Fruit fly (Drosophila melanogaster) whole organism, embryonic: ENCODE data around the gene CG13000.

ENCODE experiments used
- Ada2b ChIP-seq: fragments of 200-800 bp; sonication (Bioruptor generic); IDR thresholded peaks from 2 replicates; pipeline ENCODE4 v1.3.6; 2022; ENCODE audit warnings: missing biosample characterization, missing genetic modification characterization
- CG10366 ChIP-seq: fragments of 200-800 bp; sonication (Bioruptor generic); IDR thresholded peaks from 2 replicates; pipeline ENCODE4 v1.3.6; 2022; ENCODE audit warnings: missing biosample characterization, missing genetic modification characterization
- CG10462 ChIP-seq: fragments of 200-800 bp; sonication (Bioruptor generic); optimal IDR thresholded peaks from 2 replicates; lab custom pipeline; 2016; ENCODE audit warnings: missing biosample characterization, missing genetic modification characterization
- CG11085 ChIP-seq: fragments of 200-800 bp; sonication (Bioruptor generic); IDR thresholded peaks from 2 replicates; pipeline ENCODE4 v1.3.6; 2022; ENCODE audit warnings: missing biosample characterization, missing genetic modification characterization
- CG11247 ChIP-seq: fragments of 200-800 bp; sonication (Bioruptor generic); IDR thresholded peaks from 2 replicates; pipeline ENCODE4 v1.3.6; 2022; ENCODE audit warnings: missing biosample characterization, missing genetic modification characterization
- CG12071 ChIP-seq: fragments of 200-800 bp; sonication (Bioruptor generic); optimal IDR thresholded peaks from 3 replicates; lab custom pipeline; 2018; ENCODE audit warnings: missing biosample characterization, mild to moderate bottlenecking, missing genetic modification characterization
- CG12942 ChIP-seq: fragments of 200-800 bp; sonication (Bioruptor generic); optimal IDR thresholded peaks from 3 replicates; lab custom pipeline; 2016; ENCODE audit warnings: missing biosample characterization, missing genetic modification characterization
- CG15011 ChIP-seq: fragments of 200-800 bp; sonication (Bioruptor generic); optimal IDR thresholded peaks from 3 replicates; lab custom pipeline; 2018; ENCODE audit warnings: missing biosample characterization, mild to moderate bottlenecking, missing genetic modification characterization
- CG17829 ChIP-seq: fragments of 200-800 bp; optimal IDR thresholded peaks from 2 replicates; lab custom pipeline; 2019; ENCODE audit warnings: missing biosample characterization, mild to moderate bottlenecking, missing genetic modification characterization, moderate library complexity
- CG18011 ChIP-seq: fragments of 200-800 bp; sonication (Bioruptor generic); optimal IDR thresholded peaks from 2 replicates; lab custom pipeline; 2017; ENCODE audit warnings: missing biosample characterization, missing genetic modification characterization, mild to moderate bottlenecking, moderate library complexity, missing genotype
- CG2120 ChIP-seq: fragments of 200-800 bp; sonication (Bioruptor generic); optimal IDR thresholded peaks from 3 replicates; lab custom pipeline; 2016; ENCODE audit warnings: missing biosample characterization, missing genetic modification characterization
- CG2875 ChIP-seq: fragments of 200-800 bp; sonication (Bioruptor generic); optimal IDR thresholded peaks from 2 replicates; lab custom pipeline; 2017; ENCODE audit warnings: missing biosample characterization, mild to moderate bottlenecking, missing genetic modification characterization, missing genetic modification reagents
- CG3726 ChIP-seq: fragments of 200-800 bp; sonication (Bioruptor generic); IDR thresholded peaks from 3 replicates; pipeline ENCODE4, ENCODE4 v1.3.6; 2022; ENCODE audit warnings: missing biosample characterization, missing genetic modification characterization
- CG3995 ChIP-seq: fragments of 200-800 bp; sonication (Bioruptor generic); optimal IDR thresholded peaks from 3 replicates; lab custom pipeline; 2016; ENCODE audit warnings: missing biosample characterization, missing genetic modification characterization
- CG42726 ChIP-seq: fragments of 200-800 bp; sonication (Bioruptor generic); IDR thresholded peaks from 2 replicates; pipeline ENCODE4 v1.3.6; 2022; ENCODE audit warnings: missing biosample characterization, missing genetic modification characterization; ENCODE audit not compliant: partially characterized antibody
- CG4282 ChIP-seq: fragments of 200-800 bp; sonication (Bioruptor generic); optimal IDR thresholded peaks from 2 replicates; lab custom pipeline; 2016; ENCODE audit warnings: missing biosample characterization, missing genetic modification characterization
- CG5953 ChIP-seq: fragments of 200-800 bp; sonication (Bioruptor generic); IDR thresholded peaks from 2 replicates; pipeline ENCODE4 v1.3.6; 2022; ENCODE audit warnings: missing biosample characterization, missing genetic modification characterization
- CG7556 ChIP-seq: fragments of 200-800 bp; sonication (Bioruptor generic); optimal IDR thresholded peaks from 2 replicates; lab custom pipeline; 2017; ENCODE audit warnings: missing biosample characterization, mild to moderate bottlenecking, missing genetic modification characterization
- CG7839 ChIP-seq: fragments of 200-800 bp; sonication (Bioruptor generic); optimal IDR thresholded peaks from 3 replicates; lab custom pipeline; 2018; ENCODE audit warnings: missing biosample characterization, mild to moderate bottlenecking, missing genetic modification characterization, moderate library complexity
- CG7928 ChIP-seq: fragments of 200-800 bp; sonication (Bioruptor generic); optimal IDR thresholded peaks from 2 replicates; lab custom pipeline; 2017; ENCODE audit warnings: missing biosample characterization, mild to moderate bottlenecking, missing genetic modification characterization
- CG8765 ChIP-seq: fragments of 200-800 bp; sonication (Bioruptor generic); IDR thresholded peaks from 2 replicates; pipeline ENCODE4 v1.3.6; 2022; ENCODE audit warnings: missing biosample characterization, missing genetic modification characterization
- Dad ChIP-seq: fragments of 200-800 bp; sonication (Bioruptor generic); optimal IDR thresholded peaks from 3 replicates; lab custom pipeline; 2016; ENCODE audit warnings: missing biosample characterization, missing genetic modification characterization
- Dll ChIP-seq: fragments of 200-800 bp; sonication (Bioruptor generic); IDR thresholded peaks from 4 replicates; pipeline ENCODE4 v1.3.6; 2022; ENCODE audit warnings: missing biosample characterization, missing genetic modification characterization; ENCODE audit not compliant: partially characterized antibody
- Doc2 ChIP-seq: fragments of 200-800 bp; sonication (Bioruptor generic); IDR thresholded peaks from 2 replicates; pipeline ENCODE4 v1.3.6; 2022; ENCODE audit warnings: missing biosample characterization, missing genetic modification characterization
- Doc3 ChIP-seq: fragments of 200-800 bp; sonication (Bioruptor generic); IDR thresholded peaks from 3 replicates; pipeline ENCODE4 v1.3.6; 2022; ENCODE audit warnings: missing biosample characterization, missing genetic modification characterization; ENCODE audit not compliant: partially characterized antibody
- E2f2 ChIP-seq: fragments of 200-800 bp; sonication (Bioruptor generic); IDR thresholded peaks from 2 replicates; pipeline ENCODE4 v1.3.6; 2022; ENCODE audit warnings: missing biosample characterization, missing genetic modification characterization
- Fer1 ChIP-seq: fragments of 200-800 bp; sonication (Bioruptor generic); optimal IDR thresholded peaks from 2 replicates; lab custom pipeline; 2017; ENCODE audit warnings: missing biosample characterization, mild to moderate bottlenecking, missing genetic modification characterization
- Opbp ChIP-seq: fragments of 200-800 bp; sonication (Bioruptor generic); IDR thresholded peaks from 3 replicates; pipeline ENCODE4 v1.3.6; 2022; ENCODE audit warnings: missing biosample characterization, missing genetic modification characterization; ENCODE audit not compliant: partially characterized antibody
- Sin3A ChIP-seq: fragments of >200 bp; optimal IDR thresholded peaks from 2 replicates; lab custom pipeline; 2018
- Vsx1 ChIP-seq: fragments of 200-800 bp; sonication (Bioruptor generic); optimal IDR thresholded peaks from 2 replicates; lab custom pipeline; 2017; ENCODE audit warnings: missing biosample characterization, mild to moderate bottlenecking, missing genetic modification characterization, missing genetic modification reagents
- bbx ChIP-seq: fragments of 200-800 bp; sonication (Bioruptor generic); IDR thresholded peaks from 2 replicates; pipeline ENCODE4 v1.3.6; 2022; ENCODE audit warnings: missing biosample characterization, missing genetic modification characterization; ENCODE audit not compliant: partially characterized antibody
- ci ChIP-seq: fragments of 200-800 bp; sonication (Bioruptor generic); IDR thresholded peaks from 3 replicates; pipeline ENCODE4 v1.3.6; 2022; ENCODE audit warnings: missing biosample characterization, missing genetic modification characterization
- corto ChIP-seq: fragments of 200-800 bp; sonication (Bioruptor generic); optimal IDR thresholded peaks from 2 replicates; lab custom pipeline; 2016; ENCODE audit warnings: missing biosample characterization, mild to moderate bottlenecking, missing genetic modification characterization, moderate library complexity
- crc ChIP-seq: fragments of 200-800 bp; sonication (Bioruptor generic); optimal IDR thresholded peaks from 2 replicates; lab custom pipeline; 2016; ENCODE audit warnings: missing biosample characterization, missing genetic modification characterization
- cwo ChIP-seq: fragments of 200-800 bp; sonication (Bioruptor generic); optimal IDR thresholded peaks from 3 replicates; lab custom pipeline; 2017; ENCODE audit warnings: missing biosample characterization, missing genetic modification characterization, mild to moderate bottlenecking, moderate library complexity, missing genetic modification reagents
- dpn ChIP-seq, 2 experiments: fragments of 200-800 bp; sonication (Bioruptor generic); optimal IDR thresholded peaks; 3 replicates each; lab custom pipeline; 2016; ENCODE audit warnings: missing biosample characterization in 2 of 2, missing genetic modification characterization in 2 of 2
- dysf ChIP-seq: fragments of 200-800 bp; sonication (Bioruptor generic); IDR thresholded peaks from 3 replicates; pipeline ENCODE4 v1.3.6; 2022; ENCODE audit warnings: missing biosample characterization, missing genetic modification characterization
- fd64A ChIP-seq: fragments of 200-800 bp; sonication (Bioruptor generic); optimal IDR thresholded peaks from 3 replicates; lab custom pipeline; 2018; ENCODE audit warnings: missing biosample characterization, mild to moderate bottlenecking, missing genetic modification characterization
- gsb-n ChIP-seq: fragments of 200-800 bp; sonication (Bioruptor generic); optimal IDR thresholded peaks from 3 replicates; lab custom pipeline; 2018; ENCODE audit warnings: missing biosample characterization, mild to moderate bottlenecking, missing genetic modification characterization
- h ChIP-seq: fragments of >200 bp; optimal IDR thresholded peaks from 2 replicates; lab custom pipeline; 2017
- hb ChIP-seq: fragments of 200-800 bp; sonication (Bioruptor generic); IDR thresholded peaks from 3 replicates; pipeline ENCODE4 v1.3.6; 2022; ENCODE audit warnings: missing biosample characterization, missing genetic modification characterization; ENCODE audit not compliant: partially characterized antibody
- inv ChIP-seq: fragments of 200-800 bp; sonication (Bioruptor generic); IDR thresholded peaks from 2 replicates; pipeline ENCODE4 v1.3.6; 2022; ENCODE audit warnings: missing biosample characterization, missing genetic modification characterization; ENCODE audit not compliant: partially characterized antibody
- maf-S ChIP-seq: fragments of 200-800 bp; sonication (Bioruptor generic); optimal IDR thresholded peaks from 2 replicates; lab custom pipeline; 2016; ENCODE audit warnings: missing biosample characterization, missing genetic modification characterization
- pho ChIP-seq: fragments of 200-800 bp; sonication (Bioruptor generic); optimal IDR thresholded peaks from 2 replicates; lab custom pipeline; 2016; ENCODE audit warnings: missing biosample characterization, missing genetic modification characterization
- pum ChIP-seq: fragments of 200-800 bp; sonication (Bioruptor generic); optimal IDR thresholded peaks from 2 replicates; lab custom pipeline; 2016; ENCODE audit warnings: missing biosample characterization, missing genetic modification characterization
- row ChIP-seq: fragments of 200-800 bp; sonication (Bioruptor generic); IDR thresholded peaks from 3 replicates; pipeline ENCODE4 v1.3.6; 2022; ENCODE audit warnings: missing biosample characterization, missing genetic modification characterization
- sens ChIP-seq: fragments of 200-800 bp; sonication (Bioruptor generic); peaks from one replicate; lab custom pipeline; 2016; ENCODE audit warnings: missing biosample characterization, missing genetic modification characterization
- vfl ChIP-seq: fragments of 200-800 bp; sonication (Bioruptor generic); optimal IDR thresholded peaks from 2 replicates; lab custom pipeline; 2016; ENCODE audit warnings: missing biosample characterization, missing genetic modification characterization
- yki ChIP-seq: fragments of >200 bp; optimal IDR thresholded peaks from 3 replicates; lab custom pipeline; 2018
- zen2 ChIP-seq: fragments of 200-800 bp; sonication (Bioruptor generic); IDR thresholded peaks from 3 replicates; pipeline ENCODE4 v1.3.6; 2022; ENCODE audit warnings: missing biosample characterization, missing genetic modification characterization; ENCODE audit not compliant: partially characterized antibody
- zfh2 ChIP-seq: fragments of 200-800 bp; sonication (Bioruptor generic); optimal IDR thresholded peaks from 2 replicates; lab custom pipeline; 2016; ENCODE audit warnings: missing biosample characterization, missing genetic modification characterization

Gene CG13000

DNA sequence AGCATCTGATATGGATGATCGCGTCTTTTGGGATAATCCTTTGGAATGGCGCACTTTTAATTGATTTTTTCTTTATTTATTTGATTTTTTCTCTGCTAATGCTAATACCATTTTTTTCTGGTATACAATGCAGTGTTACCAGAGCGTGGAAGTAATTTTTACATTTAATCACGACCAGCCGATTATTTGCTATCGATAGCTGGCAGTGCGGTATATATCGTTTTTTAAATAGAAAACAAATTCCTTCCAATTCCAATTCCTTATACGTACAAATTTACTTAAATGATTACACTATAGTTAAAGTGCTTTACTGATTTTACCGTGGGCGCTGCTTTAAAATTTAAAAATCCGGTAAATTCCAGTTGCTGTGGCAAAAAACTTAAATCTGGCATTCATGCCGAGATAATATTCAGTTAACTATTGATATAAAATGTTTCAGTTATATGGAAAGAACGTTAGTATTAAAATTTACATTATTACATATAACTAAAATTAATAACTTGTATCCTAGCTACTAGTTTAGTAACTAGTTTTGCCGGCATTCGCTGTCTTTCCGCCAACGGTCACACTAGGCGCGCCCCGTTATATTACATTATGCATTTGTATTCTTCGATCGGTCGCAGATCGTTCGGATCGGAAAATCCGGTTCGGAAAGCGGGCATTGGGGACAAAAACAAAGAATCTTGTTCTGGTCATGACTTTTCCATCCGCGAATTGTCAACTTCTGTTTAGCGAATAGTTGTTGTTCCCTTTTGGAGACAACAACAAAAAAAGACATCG, 5.3 kb downstream of the CG13000 start, which contains the start of the genes CG13001 and RhoGAP15B (continued):
- TF ChIP-seq E2f2 (GFP tag; lab: Robert Waterston, UW) (peak; percentile 67), ci (GFP tag; lab: Robert Waterston, UW) (no peak), hb (GFP tag; lab: Robert Waterston, UW) (peak; percentile 61; the same call in 1 of the 3 replicates), CG7556 (no peak), Dll (GFP tag; lab: Robert Waterston, UW) (peak; percentile 74; the same call in 3 of the 4 replicates), CG15011 (GFP tag; lab: Kevin White, UChicago) (no peak), CG10462 (no peak), CG8765 (GFP tag; lab: Robert Waterston, UW) (no peak), vfl (GFP tag; lab: Kevin White, UChicago) (no peak), zfh2 (no peak), yki (lab: Kevin White, UChicago) (no peak), Sin3A (lab: Kevin White, UChicago) (peak; percentile 17), cwo (GFP tag; lab: Kevin White, UChicago) (no peak), Fer1 (no peak), CG2120 (GFP tag; lab: Kevin White, UChicago) (no peak), dpn (GFP tag; optimal IDR thresholded peaks at IDR 0.05; lab: Kevin White, UChicago) (no peak), gsb-n (tag; lab: Kevin White, UChicago) (no peak), Doc2 (GFP tag; lab: Robert Waterston, UW) (no peak), bbx (peak; percentile 83), dysf (GFP tag; lab: Robert Waterston, UW) (no peak), inv (peak; percentile 71), row (GFP tag; lab: Robert Waterston, UW) (peak; percentile 30; the same call in 1 of the 3 replicates), sens (no peak), CG12942 (GFP tag; lab: Kevin White, UChicago) (no peak), CG11247 (GFP tag; lab: Robert Waterston, UW) (no peak), CG42726 (GFP tag; lab: Robert Waterston, UW) (peak; percentile 80), h (no peak), pho (GFP tag; lab: Kevin White, UChicago) (no peak), CG18011 (GFP tag; lab: Kevin White, UChicago) (no peak), CG3726 (GFP tag; lab: Robert Waterston, UW) (no peak), corto (GFP tag; lab: Kevin White, UChicago) (no peak), CG5953 (GFP tag; lab: Robert Waterston, UW) (0 out of 2 replicates have a peak, but pooled peaks have one; percentile 9), CG10366 (no peak), fd64A (GFP tag; lab: Kevin White, UChicago) (no peak), Vsx1 (no peak), CG3995 (no peak), zen2 (GFP tag; lab: Robert Waterston, UW) (no peak), CG7928 (GFP tag; lab: Kevin White, UChicago) (no peak), CG7839 (tag; lab: Kevin White, UChicago) (no peak), maf-S (no peak), pum (GFP tag; lab: Kevin White, UChicago) (no peak), Dad (GFP tag; lab: Kevin White, UChicago) (no peak), CG11085 (GFP tag; lab: Robert Waterston, UW) (no peak), CG2875 (GFP tag; lab: Kevin White, UChicago) (no peak), crc (no peak), Doc3 (peak; percentile 58; the same call in 1 of the 3 replicates), CG12071 (GFP tag; lab: Kevin White, UChicago) (no peak), CG4282 (GFP tag; lab: Kevin White, UChicago) (no peak), CG17829 (tag; lab: Kevin White, UChicago) (no peak), Opbp (GFP tag; lab: Robert Waterston, UW) (peak; percentile 86), Ada2b (GFP tag; lab: Robert Waterston, UW) (no peak)
